Fruit fly (Drosophila melanogaster) whole organism, embryonic: ENCODE measurements around the gene Mms19.
A peak's percentile ranks its signal among the peaks of the same experiment; 100 is the strongest.

ENCODE experiments used
- Adf1 ChIP-seq: fragments of 200-800 bp; sonication (Bioruptor generic); IDR thresholded peaks from 2 replicates; pipeline ENCODE4 v1.3.6; 2022; ENCODE audit warnings: missing biosample characterization, missing genetic modification characterization
- CG10321 ChIP-seq: fragments of 200-800 bp; sonication (Bioruptor generic); IDR thresholded peaks from 2 replicates; pipeline ENCODE4 v1.3.6; 2022; ENCODE audit warnings: missing biosample characterization, missing genetic modification characterization
- CG10959 ChIP-seq: fragments of 200-800 bp; sonication (Bioruptor generic); IDR thresholded peaks from 2 replicates; pipeline ENCODE4 v1.3.6; 2022; ENCODE audit warnings: missing biosample characterization, missing genetic modification characterization
- CG10979 ChIP-seq: fragments of 200-800 bp; sonication (Bioruptor generic); optimal IDR thresholded peaks from 2 replicates; lab custom pipeline; 2018; ENCODE audit warnings: missing biosample characterization, mild to moderate bottlenecking, missing genetic modification characterization, moderate library complexity
- CG11247 ChIP-seq: fragments of 200-800 bp; sonication (Bioruptor generic); IDR thresholded peaks from 2 replicates; pipeline ENCODE4 v1.3.6; 2022; ENCODE audit warnings: missing biosample characterization, missing genetic modification characterization
- CG12104 ChIP-seq: fragments of 200-800 bp; sonication (Bioruptor generic); optimal IDR thresholded peaks from 3 replicates; lab custom pipeline; 2016; ENCODE audit warnings: missing biosample characterization, missing genetic modification characterization
- CG13123 ChIP-seq: fragments of 200-800 bp; sonication (Bioruptor generic); optimal IDR thresholded peaks from 2 replicates; lab custom pipeline; 2016; ENCODE audit warnings: missing biosample characterization, missing genetic modification characterization
- CG15011 ChIP-seq: fragments of 200-800 bp; sonication (Bioruptor generic); optimal IDR thresholded peaks from 3 replicates; lab custom pipeline; 2018; ENCODE audit warnings: missing biosample characterization, mild to moderate bottlenecking, missing genetic modification characterization
- CG17385 ChIP-seq: fragments of 200-800 bp; sonication (Bioruptor generic); optimal IDR thresholded peaks from 3 replicates; lab custom pipeline; 2018; ENCODE audit warnings: missing biosample characterization, mild to moderate bottlenecking, missing genetic modification characterization
- CG18262 ChIP-seq: fragments of 200-800 bp; optimal IDR thresholded peaks from 3 replicates; lab custom pipeline; 2019; ENCODE audit warnings: missing biosample characterization, mild to moderate bottlenecking, missing genetic modification characterization, moderate library complexity
- CG18619 ChIP-seq: fragments of 200-800 bp; sonication (Bioruptor generic); optimal IDR thresholded peaks from 3 replicates; lab custom pipeline; 2017; ENCODE audit warnings: missing biosample characterization, mild to moderate bottlenecking, missing genetic modification characterization
- CG2120 ChIP-seq: fragments of 200-800 bp; sonication (Bioruptor generic); optimal IDR thresholded peaks from 3 replicates; lab custom pipeline; 2016; ENCODE audit warnings: missing biosample characterization, missing genetic modification characterization
- CG5245 ChIP-seq: fragments of 200-800 bp; sonication (Bioruptor generic); optimal IDR thresholded peaks from 3 replicates; lab custom pipeline; 2016; ENCODE audit warnings: missing biosample characterization, missing genetic modification characterization
- CG6272 ChIP-seq: fragments of 200-800 bp; sonication (Bioruptor generic); IDR thresholded peaks from 2 replicates; pipeline ENCODE4 v1.3.6; 2022; ENCODE audit warnings: missing biosample characterization, missing genetic modification characterization
- CG6813 ChIP-seq: fragments of 200-800 bp; sonication (Bioruptor generic); optimal IDR thresholded peaks from 2 replicates; lab custom pipeline; 2017; ENCODE audit warnings: missing biosample characterization, missing genetic modification characterization, mild to moderate bottlenecking, moderate library complexity, missing genetic modification reagents
- CG9609 ChIP-seq: fragments of 200-800 bp; sonication (Bioruptor generic); optimal IDR thresholded peaks from 3 replicates; lab custom pipeline; 2016; ENCODE audit warnings: missing biosample characterization, missing genetic modification characterization
- CG9797 ChIP-seq: fragments of 200-800 bp; sonication (Bioruptor generic); optimal IDR thresholded peaks from 3 replicates; lab custom pipeline; 2018; ENCODE audit warnings: missing biosample characterization, mild to moderate bottlenecking, missing genetic modification characterization
- CG9876 ChIP-seq: fragments of 200-800 bp; sonication (Bioruptor generic); optimal IDR thresholded peaks from 2 replicates; lab custom pipeline; 2016; ENCODE audit warnings: missing biosample characterization, missing genetic modification characterization
- CoRest ChIP-seq: fragments of 200-800 bp; sonication (Bioruptor generic); optimal IDR thresholded peaks from 3 replicates; lab custom pipeline; 2018; ENCODE audit warnings: missing biosample characterization, mild to moderate bottlenecking, missing genetic modification characterization, moderate library complexity
- CrebB ChIP-seq: fragments of 200-800 bp; sonication (Bioruptor generic); optimal IDR thresholded peaks from 3 replicates; lab custom pipeline; 2018; ENCODE audit warnings: missing biosample characterization, mild to moderate bottlenecking, missing genetic modification characterization
- Fer3 ChIP-seq: fragments of 200-800 bp; sonication (Bioruptor generic); optimal IDR thresholded peaks from 2 replicates; lab custom pipeline; 2018; ENCODE audit warnings: missing biosample characterization, mild to moderate bottlenecking, missing genetic modification characterization, moderate library complexity
- GATAe ChIP-seq: fragments of 200-800 bp; sonication (Bioruptor generic); conservative IDR thresholded peaks from 2 replicates; pipeline ENCODE4 v1.3.6; 2022; ENCODE audit warnings: missing biosample characterization, missing genetic modification characterization
- HLH4C ChIP-seq: fragments of 200-800 bp; sonication (Bioruptor generic); IDR thresholded peaks from 3 replicates; pipeline ENCODE4 v1.3.6; 2022; ENCODE audit warnings: missing biosample characterization, missing genetic modification characterization; ENCODE audit not compliant: partially characterized antibody
- HmgZ ChIP-seq: fragments of 200-800 bp; sonication (Bioruptor generic); optimal IDR thresholded peaks from 2 replicates; lab custom pipeline; 2018; ENCODE audit warnings: missing biosample characterization, mild to moderate bottlenecking, missing genetic modification characterization
- Hmr ChIP-seq: fragments of 200-800 bp; sonication (Bioruptor generic); optimal IDR thresholded peaks from 3 replicates; lab custom pipeline; 2017; ENCODE audit warnings: mild to moderate bottlenecking, missing biosample characterization, missing genetic modification reagents, missing genetic modification characterization
- Hr51 ChIP-seq, 2 experiments: fragments of 200-800 bp; sonication (Bioruptor generic); optimal IDR thresholded peaks; 2 replicates in 1 of 2; 3 replicates in 1 of 2; lab custom pipeline; 2016 to 2018; ENCODE audit warnings: missing biosample characterization in 2 of 2, missing genetic modification characterization in 2 of 2, mild to moderate bottlenecking in 1 of 2, moderate library complexity in 1 of 2
- Hsf ChIP-seq: fragments of 200-800 bp; sonication (Bioruptor generic); optimal IDR thresholded peaks from 3 replicates; lab custom pipeline; 2016; ENCODE audit warnings: missing biosample characterization, missing genetic modification characterization
- MESR4 ChIP-seq: fragments of 200-800 bp; sonication (Bioruptor generic); optimal IDR thresholded peaks from 2 replicates; lab custom pipeline; 2018; ENCODE audit warnings: missing biosample characterization, mild to moderate bottlenecking, missing genetic modification characterization, moderate library complexity
- Mes4 ChIP-seq: fragments of 200-800 bp; sonication (Bioruptor generic); optimal IDR thresholded peaks from 2 replicates; lab custom pipeline; 2016; ENCODE audit warnings: missing biosample characterization, missing genetic modification characterization
- Oaz ChIP-seq: fragments of 200-800 bp; sonication (Bioruptor generic); IDR thresholded peaks from 2 replicates; pipeline ENCODE4 v1.3.6; 2022; ENCODE audit warnings: missing biosample characterization, missing genetic modification characterization
- Optix ChIP-seq: fragments of 200-800 bp; sonication (Bioruptor generic); IDR thresholded peaks from 3 replicates; pipeline ENCODE4 v1.3.6; 2022; ENCODE audit warnings: missing biosample characterization, missing genetic modification characterization
- Ravus ChIP-seq: fragments of 200-800 bp; sonication (Bioruptor generic); IDR thresholded peaks from 2 replicates; pipeline ENCODE4 v1.3.6; 2022; ENCODE audit warnings: missing biosample characterization, missing genetic modification characterization
- Stat92E ChIP-seq, 3 experiments: fragments of >200 bp in 2 of 3; fragments of 200-800 bp in 1 of 3; sonication (Bioruptor generic) in 1 of 3; optimal IDR thresholded peaks; 2 replicates each; lab custom pipeline; 2017 to 2019; ENCODE audit warnings: missing biosample characterization in 3 of 3, missing genetic modification characterization in 3 of 3, mild to moderate bottlenecking in 1 of 3, moderate library complexity in 1 of 3
- TFAM ChIP-seq: fragments of 200-800 bp; sonication (Bioruptor generic); optimal IDR thresholded peaks from 2 replicates; lab custom pipeline; 2017; ENCODE audit warnings: missing biosample characterization, missing genetic modification characterization, inconsistent platforms
- bbx ChIP-seq: fragments of 200-800 bp; sonication (Bioruptor generic); IDR thresholded peaks from 2 replicates; pipeline ENCODE4 v1.3.6; 2022; ENCODE audit warnings: missing biosample characterization, missing genetic modification characterization; ENCODE audit not compliant: partially characterized antibody
- cas ChIP-seq: fragments of 200-800 bp; sonication (Bioruptor generic); IDR thresholded peaks from 2 replicates; pipeline ENCODE4 v1.3.6; 2022; ENCODE audit warnings: missing biosample characterization, missing genetic modification characterization
- croc ChIP-seq: fragments of 200-800 bp; sonication (Bioruptor generic); conservative IDR thresholded peaks from 3 replicates; pipeline ENCODE4 v1.3.6; 2022; ENCODE audit warnings: missing biosample characterization, missing genetic modification characterization
- eve ChIP-seq, 2 experiments: fragments of >200 bp; optimal IDR thresholded peaks; 2 replicates each; lab custom pipeline; 2017; ENCODE audit warnings: missing biosample characterization in 2 of 2, missing genetic modification characterization in 2 of 2
- fd64A ChIP-seq: fragments of 200-800 bp; sonication (Bioruptor generic); optimal IDR thresholded peaks from 3 replicates; lab custom pipeline; 2018; ENCODE audit warnings: missing biosample characterization, mild to moderate bottlenecking, missing genetic modification characterization
- hth ChIP-seq: fragments of >200 bp; optimal IDR thresholded peaks from 2 replicates; lab custom pipeline; 2017; ENCODE audit warnings: inconsistent platforms
- kah ChIP-seq: fragments of 200-800 bp; sonication (Bioruptor generic); optimal IDR thresholded peaks from 2 replicates; lab custom pipeline; 2018; ENCODE audit warnings: missing biosample characterization, mild to moderate bottlenecking, missing genetic modification characterization
- klu ChIP-seq: fragments of 200-800 bp; sonication (Bioruptor generic); IDR thresholded peaks from 2 replicates; pipeline ENCODE4 v1.3.6; 2022; ENCODE audit warnings: missing biosample characterization, missing genetic modification characterization
- oc ChIP-seq: fragments of 200-800 bp; sonication (Bioruptor generic); optimal IDR thresholded peaks from 2 replicates; lab custom pipeline; 2018; ENCODE audit warnings: missing biosample characterization, mild to moderate bottlenecking, missing genetic modification characterization, moderate library complexity
- pho ChIP-seq: fragments of 200-800 bp; sonication (Bioruptor generic); optimal IDR thresholded peaks from 2 replicates; lab custom pipeline; 2016; ENCODE audit warnings: missing biosample characterization, missing genetic modification characterization
- psq ChIP-seq: fragments of 200-800 bp; sonication (Bioruptor generic); optimal IDR thresholded peaks from 2 replicates; lab custom pipeline; 2017; ENCODE audit warnings: missing biosample characterization, missing genetic modification characterization
- pum ChIP-seq: fragments of 200-800 bp; sonication (Bioruptor generic); optimal IDR thresholded peaks from 2 replicates; lab custom pipeline; 2016; ENCODE audit warnings: missing biosample characterization, missing genetic modification characterization
- sisA ChIP-seq: fragments of 200-800 bp; sonication (Bioruptor generic); IDR thresholded peaks from 2 replicates; pipeline ENCODE4 v1.3.6; 2022; ENCODE audit warnings: missing biosample characterization, missing genetic modification characterization
- tgo ChIP-seq: fragments of 200-800 bp; sonication (Bioruptor generic); IDR thresholded peaks from 3 replicates; pipeline ENCODE4 v1.3.6; 2022; ENCODE audit warnings: missing biosample characterization, missing genetic modification characterization
- tup ChIP-seq: fragments of 200-800 bp; sonication (Bioruptor generic); optimal IDR thresholded peaks from 2 replicates; lab custom pipeline; 2016; ENCODE audit warnings: missing biosample characterization, mild to moderate bottlenecking, missing genetic modification characterization, moderate library complexity
- yki ChIP-seq: fragments of >200 bp; optimal IDR thresholded peaks from 3 replicates; lab custom pipeline; 2018
- zen2 ChIP-seq: fragments of 200-800 bp; sonication (Bioruptor generic); IDR thresholded peaks from 3 replicates; pipeline ENCODE4 v1.3.6; 2022; ENCODE audit warnings: missing biosample characterization, missing genetic modification characterization; ENCODE audit not compliant: partially characterized antibody

The Mms19 gene

DNA sequence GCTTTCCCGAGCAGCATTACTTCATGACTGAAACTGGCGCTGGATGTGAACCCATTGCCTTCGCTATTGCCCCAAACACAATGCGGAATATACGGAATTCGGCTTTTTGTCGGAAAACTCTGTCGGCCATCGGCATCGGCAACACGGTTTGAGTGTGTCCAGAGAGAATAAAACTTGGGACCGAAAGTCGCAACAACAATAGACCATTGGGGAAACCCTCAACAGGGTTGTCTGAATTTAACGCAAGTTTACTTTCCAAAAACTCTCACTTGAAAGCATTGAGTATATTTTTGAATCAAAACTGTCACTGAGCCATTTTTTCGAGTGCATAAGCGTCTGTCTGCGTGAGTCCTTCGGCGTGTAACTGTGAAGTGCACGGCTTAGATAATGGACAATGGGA is 34.0 kb upstream of the Mms19 start (continued):
- no peak for TF ChIP-seq oc (tag; lab: Kevin White, UChicago)
- TF ChIP-seq Hr51 (GFP tag; optimal IDR thresholded peaks at IDR 0.05; lab: Kevin White, UChicago): peak; percentile 31 to 61
- no peak for TF ChIP-seq Mes4
- TF ChIP-seq CG10321 (GFP tag; lab: Robert Waterston, UW): no peak
- peak; percentile 42; the same call in 1 of the 2 replicates for TF ChIP-seq Adf1 (GFP tag; lab: Robert Waterston, UW)
- TF ChIP-seq Oaz (GFP tag; lab: Robert Waterston, UW): peak; percentile 59; the same call in 1 of the 2 replicates
- TF ChIP-seq pum (GFP tag; lab: Kevin White, UChicago): peak; percentile 26
- TF ChIP-seq CG10979 (tag; lab: Kevin White, UChicago): peak; percentile 11
- no peak for TF ChIP-seq CG12104 (GFP tag; lab: Kevin White, UChicago)
- TF ChIP-seq GATAe (GFP tag; lab: Robert Waterston, UW): no peak
- TF ChIP-seq tgo: peak; percentile 32; the same call in 1 of the 3 replicates
- peak; percentile 54; the same call in 1 of the 3 replicates for TF ChIP-seq Optix (GFP tag; lab: Robert Waterston, UW)
- TF ChIP-seq CrebB: no peak
- TF ChIP-seq CG13123 (GFP tag; lab: Kevin White, UChicago): no peak
- no peak for TF ChIP-seq CG10959
- TF ChIP-seq fd64A (GFP tag; lab: Kevin White, UChicago): no peak
- TF ChIP-seq HLH4C (GFP tag; lab: Robert Waterston, UW): 0 out of 3 replicates have a peak, but pooled peaks have one; percentile 21
- TF ChIP-seq CG6813 (GFP tag; lab: Kevin White, UChicago): peak; percentile 48
- TF ChIP-seq CG18262 (tag; lab: Kevin White, UChicago): peak; percentile 21
- TF ChIP-seq tup (GFP tag; lab: Kevin White, UChicago): peak; percentile 20
- no peak for TF ChIP-seq bbx
- peak; percentile 63 for TF ChIP-seq CG17385 (GFP tag; lab: Kevin White, UChicago)
- no peak for TF ChIP-seq Stat92E (GFP tag; optimal IDR thresholded peaks at IDR 0.05; lab: Kevin White, UChicago)
- TF ChIP-seq sisA (GFP tag; lab: Robert Waterston, UW): no peak; the same call in 1 of the 2 replicates
- peak; percentile 49 for TF ChIP-seq CG18619 (GFP tag; lab: Kevin White, UChicago)
- no peak for TF ChIP-seq MESR4 (GFP tag; lab: Kevin White, UChicago)
- no peak for TF ChIP-seq kah (GFP tag; lab: Kevin White, UChicago)
- TF ChIP-seq yki: no peak
- no peak for TF ChIP-seq cas (GFP tag; lab: Robert Waterston, UW)
- peak; percentile 88 for TF ChIP-seq CG2120 (GFP tag; lab: Kevin White, UChicago)
- TF ChIP-seq zen2 (GFP tag; lab: Robert Waterston, UW): no peak
- peak; percentile 49 for TF ChIP-seq CG9609 (GFP tag; lab: Kevin White, UChicago)
- TF ChIP-seq psq: no peak
- no peak for TF ChIP-seq hth (lab: Kevin White, UChicago)
- TF ChIP-seq CoRest (tag; lab: Kevin White, UChicago): peak; percentile 48
- TF ChIP-seq CG9797 (GFP tag; lab: Kevin White, UChicago): no peak
- TF ChIP-seq klu: peak; percentile 41; the same call in 1 of the 2 replicates
- peak; percentile 25 for TF ChIP-seq CG15011 (GFP tag; lab: Kevin White, UChicago)
- TF ChIP-seq Hsf: peak; percentile 40
- no peak for TF ChIP-seq TFAM
- TF ChIP-seq CG5245: no peak
- TF ChIP-seq CG6272 (GFP tag; lab: Robert Waterston, UW): no peak; the same call in 1 of the 2 replicates
- TF ChIP-seq Ravus (GFP tag; lab: Robert Waterston, UW): no peak
- TF ChIP-seq croc (GFP tag; lab: Robert Waterston, UW): no peak
- peak; percentile 63 for TF ChIP-seq pho (GFP tag; lab: Kevin White, UChicago)
- TF ChIP-seq HmgZ (tag; lab: Kevin White, UChicago): peak; percentile 38
- peak; percentile 40 for TF ChIP-seq CG9876 (GFP tag; lab: Kevin White, UChicago)
- no peak for TF ChIP-seq eve (GFP tag; optimal IDR thresholded peaks at IDR 0.05; lab: Kevin White, UChicago)
- TF ChIP-seq Fer3 (tag; lab: Kevin White, UChicago): peak; percentile 70
- TF ChIP-seq Hmr (GFP tag; lab: Kevin White, UChicago): peak; percentile 89
- no peak; the same call in 1 of the 2 replicates for TF ChIP-seq CG11247 (GFP tag; lab: Robert Waterston, UW)
